Worm (Caenorhabditis elegans) whole organism, L4/young adult: Measurements from ENCODE around the gene gsp-1.

Experiments
- W03F9.2 ChIP-seq: fragments of 150-350 bp; optimal IDR thresholded peaks from 2 replicates; lab custom pipeline; 2014; ENCODE audit warnings: missing biosample characterization, missing genetic modification characterization
- him-1 ChIP-seq: sonication (generic microtip); optimal IDR thresholded peaks from 2 replicates; lab custom pipeline; 2016; ENCODE audit warnings: missing genotype, missing genetic modification reagents, missing genetic modification characterization, missing compliant biosample characterization

ce11 chrV:10679080-10679479 is 3.1 kb upstream of the gsp-1 start:
- TF ChIP-seq W03F9.2 (no peak), him-1 (tag; lab: Kevin White, UChicago) (no peak)
